Fruit fly (Drosophila melanogaster) S2 (cell line): ENCODE results near the gene P5CDh2.

Source experiments
- CG8478 ChIP-seq: fragments of >200 bp; optimal IDR thresholded peaks from 2 replicates; lab custom pipeline; 2018
- CTCF ChIP-seq, 2 experiments: fragments of >200 bp; optimal IDR thresholded peaks; 2 replicates each; lab custom pipeline; 2018

- TF ChIP-seq CG8478 = no peak
- no peak for TF ChIP-seq CTCF (optimal IDR thresholded peaks at IDR 0.05; lab: Kevin White, UChicago)
Measured at dm6 chr3R:21834234-21835070, 43.3 kb upstream of the P5CDh2 start.
